Worm (Caenorhabditis elegans) whole organism, young adult: Measurements from ENCODE around the gene best-23.

ENCODE experiments used
- F37B4.10 ChIP-seq: fragments of 200-800 bp; sonication (Bioruptor generic); IDR thresholded peaks from 2 replicates; pipeline ENCODE4 v1.3.6; 2022; ENCODE audit warnings: missing genetic modification characterization, missing compliant biosample characterization
- F49E8.2 ChIP-seq: sonication (generic microtip); optimal IDR thresholded peaks from 3 replicates; lab custom pipeline; 2017; ENCODE audit warnings: missing genetic modification characterization, mild to moderate bottlenecking, missing compliant biosample characterization, antibody characterized with exemption, moderate library complexity; ENCODE audit not compliant: insufficient read depth
- F55B11.4 ChIP-seq: sonication (generic microtip); optimal IDR thresholded peaks from 2 replicates; lab custom pipeline; 2016; ENCODE audit warnings: missing compliant biosample characterization, missing genetic modification characterization, borderline replicate concordance; ENCODE audit not compliant: insufficient read depth
- T26A5.8 ChIP-seq: sonication (generic microtip); optimal IDR thresholded peaks from 2 replicates; lab custom pipeline; 2016; ENCODE audit warnings: missing genetic modification characterization, missing compliant biosample characterization
- ama-1 ChIP-seq, 3 experiments: fragments of 150-350 bp in 1 of 3; sonication (generic microtip) in 2 of 3; optimal IDR thresholded peaks; 2 replicates each; lab custom pipeline; 2014 to 2018; ENCODE audit warnings: missing biosample characterization in 2 of 3, missing genetic modification characterization in 2 of 3, missing genetic modification reagents in 2 of 3
- dpff-1 ChIP-seq: sonication (generic microtip); optimal IDR thresholded peaks from 2 replicates; lab custom pipeline; 2017; ENCODE audit warnings: mild to moderate bottlenecking, missing genetic modification characterization, missing compliant biosample characterization
- hrde-1 ChIP-seq: sonication (generic microtip); optimal IDR thresholded peaks from 2 replicates; lab custom pipeline; 2016; ENCODE audit warnings: missing genetic modification characterization, mild to moderate bottlenecking, missing compliant biosample characterization, moderate library complexity, missing genotype, missing genetic modification reagents, borderline replicate concordance
- lin-40 ChIP-seq: sonication (generic microtip); optimal IDR thresholded peaks from 2 replicates; lab custom pipeline; 2016; ENCODE audit warnings: missing genetic modification characterization, mild to moderate bottlenecking, missing compliant biosample characterization, missing genotype, missing genetic modification reagents
- pha-4 ChIP-seq: fragments of 150-350 bp; sonication (generic microtip); optimal IDR thresholded peaks from 2 replicates; lab custom pipeline; 2014; ENCODE audit warnings: missing biosample characterization, missing genetic modification reagents, missing genetic modification characterization
- sea-2 ChIP-seq: fragments of 200-800 bp; sonication (Bioruptor generic); IDR thresholded peaks from 2 replicates; pipeline ENCODE4 v1.3.6; 2022; ENCODE audit warnings: missing genetic modification characterization, missing compliant biosample characterization
- snpc-3.4 ChIP-seq: sonication (generic microtip); optimal IDR thresholded peaks from 2 replicates; lab custom pipeline; 2017; ENCODE audit warnings: missing genetic modification characterization, mild to moderate bottlenecking, missing compliant biosample characterization, antibody characterized with exemption, moderate library complexity, missing genotype, missing genetic modification reagents

DNA sequence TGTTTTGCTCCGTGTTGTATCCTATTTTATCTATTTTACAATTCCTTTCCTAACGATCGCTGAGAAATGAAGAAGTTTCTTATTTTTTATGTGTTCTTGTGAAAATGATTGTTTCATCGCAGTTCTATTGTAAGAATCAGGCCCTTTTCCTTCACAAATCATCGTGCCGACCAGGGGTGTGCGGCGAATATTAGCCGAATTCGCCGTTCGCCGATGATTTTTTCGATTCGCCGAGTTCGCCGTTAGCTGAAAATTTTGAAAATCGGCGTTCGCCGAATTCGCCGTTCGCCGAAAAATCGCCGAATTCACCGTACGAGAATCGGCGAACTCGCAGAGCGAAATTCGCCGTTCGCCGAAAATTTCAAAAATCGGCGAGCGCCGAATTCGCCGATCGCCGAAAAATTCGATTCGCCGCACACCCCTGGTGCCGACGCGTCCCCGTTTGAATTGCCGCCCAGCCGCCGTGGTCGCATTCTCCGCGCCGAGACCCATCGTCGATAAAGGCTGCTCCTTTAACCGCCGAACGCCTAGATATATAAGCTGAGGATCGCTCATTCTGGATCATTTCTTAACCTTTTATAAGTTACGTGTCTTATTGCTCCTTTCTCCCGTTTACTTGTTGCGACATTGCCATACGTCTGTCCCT is 43.8 kb downstream of the best-23 start:
- TF ChIP-seq dpff-1 (no peak), sea-2 (GFP tag; lab: Robert Waterston, UW) (no peak), T26A5.8 (tag; lab: Kevin White, UChicago) (no peak), ama-1 (optimal IDR thresholded peaks at IDR 0.05; lab: Kevin White, UChicago) (no peak), ama-1 (GFP tag; optimal IDR thresholded peaks at IDR 0.05; lab: Kevin White, UChicago) (no peak), pha-4 (tag; lab: Kevin White, UChicago) (no peak), F55B11.4 (tag; lab: Kevin White, UChicago) (no peak), F49E8.2 (tag; lab: Kevin White, UChicago) (no peak), snpc-3.4 (no peak), F37B4.10 (no peak), hrde-1 (tag; lab: Kevin White, UChicago) (no peak), lin-40 (tag; lab: Kevin White, UChicago) (no peak)
